Fruit fly (Drosophila melanogaster): Measurements from ENCODE around the gene CheB74a.

DNA sequence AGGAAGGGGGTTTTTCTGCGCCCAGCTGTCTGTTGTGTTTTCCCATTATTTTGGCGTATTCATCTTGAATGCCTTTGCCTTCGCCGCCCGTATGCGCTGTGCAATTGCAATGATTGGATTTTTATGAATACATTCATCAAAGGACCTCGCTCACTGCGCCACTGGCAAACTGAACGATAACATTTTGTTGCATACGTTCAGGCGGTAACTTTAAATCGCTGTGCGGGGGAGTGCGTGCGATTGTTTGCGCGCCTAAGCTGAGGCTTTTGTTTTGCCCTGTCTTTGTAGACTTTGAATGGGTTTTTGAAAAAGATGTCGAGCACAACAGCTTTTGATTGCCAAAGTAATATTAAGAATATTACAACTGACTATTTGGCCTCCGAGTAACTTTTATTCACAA is 20.0 kb upstream of the CheB74a start:
- TF ChIP-seq usp (GFP tag; optimal IDR thresholded peaks at IDR 0.05), result no peak
- TF ChIP-seq CG8478 (optimal IDR thresholded peaks at IDR 0.05), result no peak
- TF ChIP-seq pan (optimal IDR thresholded peaks at IDR 0.05), result no peak
- TF ChIP-seq EcR (GFP tag; optimal IDR thresholded peaks at IDR 0.05), result no peak
- TF ChIP-seq Dll (optimal IDR thresholded peaks at IDR 0.05), result no peak

All from whole organism.